Worm (Caenorhabditis elegans) whole organism, mixed stage, embryonic: ENCODE data around the gene nas-17.
A peak's percentile ranks its signal among the peaks of the same experiment; 100 is the strongest.

Source experiments
- M03D4.4 ChIP-seq: sonication (generic microtip); optimal IDR thresholded peaks from 2 replicates; lab custom pipeline; 2017; ENCODE audit warnings: mild to moderate bottlenecking, missing genetic modification characterization, missing compliant biosample characterization
- bed-3 ChIP-seq: fragments of 200-800 bp; sonication (Bioruptor generic); optimal IDR thresholded peaks from 3 replicates; lab custom pipeline; 2018; ENCODE audit warnings: mild to moderate bottlenecking, missing genetic modification characterization, moderate library complexity, missing compliant biosample characterization
- blmp-1 ChIP-seq: fragments of 150-350 bp; optimal IDR thresholded peaks from 2 replicates; lab custom pipeline; 2014; ENCODE audit warnings: missing biosample characterization, missing genetic modification characterization
- ceh-39 ChIP-seq: fragments of 150-350 bp; optimal IDR thresholded peaks from 2 replicates; lab custom pipeline; 2014; ENCODE audit warnings: missing biosample characterization, missing genetic modification characterization
- ceh-43 ChIP-seq: fragments of 200-800 bp; sonication (Bioruptor generic); optimal IDR thresholded peaks from 2 replicates; lab custom pipeline; 2018; ENCODE audit warnings: mild to moderate bottlenecking, missing genetic modification characterization, moderate library complexity, missing compliant biosample characterization
- ceh-83 ChIP-seq: fragments of 200-800 bp; sonication (Bioruptor generic); optimal IDR thresholded peaks from 2 replicates; lab custom pipeline; 2018; ENCODE audit warnings: mild to moderate bottlenecking, missing genetic modification characterization, missing compliant biosample characterization
- ces-1 ChIP-seq: fragments of 150-350 bp; optimal IDR thresholded peaks from 2 replicates; lab custom pipeline; 2014; ENCODE audit warnings: missing biosample characterization, missing genetic modification reagents, missing genetic modification characterization
- cnd-1 ChIP-seq: fragments of 200-800 bp; sonication (Bioruptor generic); optimal IDR thresholded peaks from 2 replicates; lab custom pipeline; 2018; ENCODE audit warnings: mild to moderate bottlenecking, missing genetic modification characterization, missing compliant biosample characterization
- drap-1 ChIP-seq: fragments of 200-800 bp; sonication (Bioruptor generic); optimal IDR thresholded peaks from 3 replicates; lab custom pipeline; 2018; ENCODE audit warnings: mild to moderate bottlenecking, missing genetic modification characterization, missing compliant biosample characterization
- elt-1 ChIP-seq: sonication (generic microtip); optimal IDR thresholded peaks from 2 replicates; lab custom pipeline; 2017; ENCODE audit warnings: missing genetic modification characterization, mild to moderate bottlenecking, missing compliant biosample characterization, antibody characterized with exemption, moderate library complexity, borderline replicate concordance; ENCODE audit not compliant: insufficient read depth
- elt-3 ChIP-seq: fragments of 150-350 bp; optimal IDR thresholded peaks from 2 replicates; lab custom pipeline; 2014; ENCODE audit warnings: missing biosample characterization, missing genetic modification characterization
- flh-1 ChIP-seq: fragments of 200-800 bp; sonication (Bioruptor generic); optimal IDR thresholded peaks from 2 replicates; lab custom pipeline; 2018; ENCODE audit warnings: mild to moderate bottlenecking, missing genetic modification characterization, moderate library complexity, missing compliant biosample characterization
- ham-2 ChIP-seq: fragments of 200-800 bp; sonication (Bioruptor generic); optimal IDR thresholded peaks from 2 replicates; lab custom pipeline; 2018; ENCODE audit warnings: mild to moderate bottlenecking, missing genetic modification characterization, missing compliant biosample characterization
- hlh-1 ChIP-seq: fragments of 150-350 bp; optimal IDR thresholded peaks from 2 replicates; lab custom pipeline; 2014; ENCODE audit warnings: missing biosample characterization, missing genetic modification reagents, missing genetic modification characterization
- lin-13 ChIP-seq: fragments of 150-350 bp; optimal IDR thresholded peaks from 2 replicates; lab custom pipeline; 2014; ENCODE audit warnings: missing biosample characterization, missing genetic modification characterization
- lin-32 ChIP-seq: fragments of 200-800 bp; sonication (Bioruptor generic); optimal IDR thresholded peaks from 2 replicates; lab custom pipeline; 2018; ENCODE audit warnings: mild to moderate bottlenecking, missing genetic modification characterization, missing compliant biosample characterization
- lsy-2 ChIP-seq: fragments of 150-350 bp; optimal IDR thresholded peaks from 2 replicates; lab custom pipeline; 2014; ENCODE audit warnings: missing biosample characterization, missing genetic modification characterization
- mab-5 ChIP-seq: fragments of 150-350 bp; optimal IDR thresholded peaks from 2 replicates; lab custom pipeline; 2014; ENCODE audit warnings: missing biosample characterization, missing genetic modification characterization
- mls-2 ChIP-seq: sonication (generic microtip); optimal IDR thresholded peaks from 2 replicates; lab custom pipeline; 2016; ENCODE audit warnings: mild to moderate bottlenecking, missing genetic modification characterization, moderate library complexity, missing compliant biosample characterization
- nhr-2 ChIP-seq: fragments of 150-350 bp; optimal IDR thresholded peaks from 2 replicates; lab custom pipeline; 2014; ENCODE audit warnings: missing biosample characterization, missing genetic modification characterization
- nhr-28 ChIP-seq: fragments of 150-350 bp; optimal IDR thresholded peaks from 2 replicates; lab custom pipeline; 2014; ENCODE audit warnings: missing biosample characterization, missing genetic modification characterization
- nhr-76 ChIP-seq: sonication (generic microtip); optimal IDR thresholded peaks from 2 replicates; lab custom pipeline; 2017; ENCODE audit warnings: missing biosample characterization, missing genetic modification characterization
- pha-4 ChIP-seq: fragments of 150-350 bp; optimal IDR thresholded peaks from 2 replicates; lab custom pipeline; 2018; ENCODE audit warnings: missing biosample characterization, missing genetic modification reagents, missing genetic modification characterization
- sem-2 ChIP-seq: fragments of 200-800 bp; sonication (Bioruptor generic); optimal IDR thresholded peaks from 2 replicates; lab custom pipeline; 2018; ENCODE audit warnings: mild to moderate bottlenecking, missing genetic modification characterization, missing compliant biosample characterization
- snpc-4 ChIP-seq: fragments of 150-350 bp; optimal IDR thresholded peaks from 2 replicates; lab custom pipeline; 2014; ENCODE audit warnings: missing biosample characterization, missing genetic modification characterization
- sptf-1 ChIP-seq: sonication (generic microtip); optimal IDR thresholded peaks from 2 replicates; lab custom pipeline; 2017; ENCODE audit warnings: mild to moderate bottlenecking, missing genetic modification characterization, moderate library complexity, missing compliant biosample characterization
- tbx-8 ChIP-seq: fragments of 200-800 bp; sonication (Bioruptor generic); optimal IDR thresholded peaks from 2 replicates; lab custom pipeline; 2018; ENCODE audit warnings: mild to moderate bottlenecking, missing genetic modification characterization, moderate library complexity, missing compliant biosample characterization
- unc-120 ChIP-seq: sonication (generic microtip); optimal IDR thresholded peaks from 2 replicates; lab custom pipeline; 2017; ENCODE audit warnings: missing genetic modification characterization, missing compliant biosample characterization; ENCODE audit not compliant: poor library complexity, severe bottlenecking
- unc-39 ChIP-seq: fragments of 150-350 bp; optimal IDR thresholded peaks from 2 replicates; lab custom pipeline; 2014; ENCODE audit warnings: missing biosample characterization, missing genetic modification characterization
- unc-62 ChIP-seq: fragments of 150-350 bp; optimal IDR thresholded peaks from 2 replicates; lab custom pipeline; 2014; ENCODE audit warnings: missing biosample characterization, missing genetic modification reagents, missing genetic modification characterization
- zip-8 ChIP-seq: fragments of 150-350 bp; optimal IDR thresholded peaks from 2 replicates; lab custom pipeline; 2014; ENCODE audit warnings: missing biosample characterization, missing genetic modification characterization
- ztf-11 ChIP-seq: fragments of 150-350 bp; optimal IDR thresholded peaks from 2 replicates; lab custom pipeline; 2014; ENCODE audit warnings: missing biosample characterization, missing genetic modification characterization

Gene nas-17

ce11 chrV:11424565-11424964 lies 25.8 kb downstream of the nas-17 start, which contains the start of gene T26H10.2:
TSS of gene T26H10.2 (minus strand) at chrV:11424665.
- TF ChIP-seq bed-3 (GFP tag; lab: Kevin White, UChicago) (no peak), elt-1 (tag; lab: Kevin White, UChicago) (no peak), elt-3 (tag; lab: Kevin White, UChicago) (no peak), ceh-83 (GFP tag; lab: Kevin White, UChicago) (no peak), tbx-8 (GFP tag; lab: Kevin White, UChicago) (no peak), nhr-76 (tag; lab: Kevin White, UChicago) (no peak), unc-62 (no peak), mab-5 (no peak), lin-32 (no peak), unc-39 (tag; lab: Kevin White, UChicago) (no peak)
- TF ChIP-seq, all 35 proteins: peak for 0

- peak; percentile 87 for TF ChIP-seq ces-1 (GFP tag; lab: Kevin White, UChicago)
- no peak for TF ChIP-seq cnd-1 (tag; lab: Kevin White, UChicago)
- TF ChIP-seq, all 35 proteins: peak for 1
Observed at ce11 chrV:11428728-11429127, 30.0 kb downstream of the nas-17 start.

DNA sequence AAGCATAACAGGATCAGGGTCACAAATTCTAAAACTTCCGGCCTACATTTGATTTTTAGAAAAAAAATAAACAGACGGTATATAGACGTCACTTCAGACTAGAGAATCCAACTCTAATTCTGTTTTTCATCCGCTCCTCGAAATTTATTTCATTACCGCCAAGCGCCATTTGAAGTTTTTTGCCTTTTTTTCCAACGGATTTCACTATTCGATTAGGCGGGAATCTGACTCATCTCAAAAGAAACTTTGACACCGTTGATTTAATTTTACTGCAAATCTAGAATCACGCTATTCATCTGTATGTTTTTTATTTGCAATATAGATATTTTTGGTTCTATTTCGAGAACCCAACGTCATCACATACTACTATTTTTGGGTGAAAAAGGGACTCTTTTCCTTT lies 32.1 kb downstream of the nas-17 start:
- TF ChIP-seq cnd-1 (tag; lab: Kevin White, UChicago) (no peak), unc-120 (tag; lab: Kevin White, UChicago) (no peak), sem-2 (GFP tag; lab: Kevin White, UChicago) (no peak), ham-2 (GFP tag; lab: Kevin White, UChicago) (no peak), snpc-4 (tag; lab: Kevin White, UChicago) (no peak), mab-5 (no peak), ztf-11 (no peak), pha-4 (tag; lab: Kevin White, UChicago) (no peak), tbx-8 (GFP tag; lab: Kevin White, UChicago) (no peak), lin-32 (no peak), M03D4.4 (tag; lab: Kevin White, UChicago) (no peak), elt-3 (tag; lab: Kevin White, UChicago) (no peak), ces-1 (GFP tag; lab: Kevin White, UChicago) (no peak), blmp-1 (tag; lab: Kevin White, UChicago) (no peak), nhr-2 (tag; lab: Kevin White, UChicago) (no peak), mls-2 (no peak), ceh-39 (tag; lab: Kevin White, UChicago) (no peak), drap-1 (no peak), nhr-76 (tag; lab: Kevin White, UChicago) (no peak), lin-13 (tag; lab: Kevin White, UChicago) (no peak)
- TF ChIP-seq, all 35 proteins: peak for 0

ce11 chrV:11435242-11435641 lies 36.5 kb downstream of the nas-17 start:
- no peak for TF ChIP-seq drap-1
- no peak for TF ChIP-seq flh-1 (GFP tag; lab: Kevin White, UChicago)
- no peak for TF ChIP-seq ces-1 (GFP tag; lab: Kevin White, UChicago)
- no peak for TF ChIP-seq mls-2
- TF ChIP-seq ztf-11, result no peak
- no peak for TF ChIP-seq lsy-2
- no peak for TF ChIP-seq unc-39 (tag; lab: Kevin White, UChicago)
- no peak for TF ChIP-seq unc-62
- TF ChIP-seq pha-4 (tag; lab: Kevin White, UChicago), result no peak
- TF ChIP-seq ceh-43 (GFP tag; lab: Kevin White, UChicago), result no peak
- TF ChIP-seq lin-13 (tag; lab: Kevin White, UChicago), result no peak
- no peak for TF ChIP-seq sem-2 (GFP tag; lab: Kevin White, UChicago)
- TF ChIP-seq unc-120 (tag; lab: Kevin White, UChicago), result no peak
- TF ChIP-seq bed-3 (GFP tag; lab: Kevin White, UChicago), result no peak
- no peak for TF ChIP-seq sptf-1 (tag; lab: Kevin White, UChicago)
- TF ChIP-seq hlh-1 (tag; lab: Kevin White, UChicago), result no peak

DNA sequence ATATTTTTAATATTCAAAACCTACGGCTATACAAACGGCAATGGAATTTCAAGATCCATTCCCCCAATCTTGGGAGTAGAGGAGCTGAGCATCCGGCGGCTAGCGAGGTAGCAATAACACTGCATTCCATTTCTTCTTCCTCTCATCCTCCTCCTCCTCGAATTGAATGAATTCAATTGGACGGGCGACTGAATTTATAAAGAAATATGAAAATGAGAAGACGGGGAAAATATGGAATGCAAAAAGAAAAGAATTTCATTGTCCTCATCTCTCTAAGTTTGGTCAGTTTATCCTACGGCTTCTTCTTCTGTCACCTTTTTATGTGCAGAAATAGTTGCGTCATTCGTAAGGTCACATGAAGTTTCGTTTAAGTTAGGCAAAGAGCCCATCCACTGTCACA lies 37.7 kb downstream of the nas-17 start:
- TF ChIP-seq ces-1 (GFP tag; lab: Kevin White, UChicago) (peak; percentile 67), nhr-28 (tag; lab: Kevin White, UChicago) (no peak), zip-8 (tag; lab: Kevin White, UChicago) (peak; percentile 47)
